Worm (Caenorhabditis elegans) whole organism, late embryonic: ENCODE measurements around the gene cyp-35B1.

ENCODE experiments used
- C08G9.2 ChIP-seq: sonication (generic microtip); optimal IDR thresholded peaks from 2 replicates; lab custom pipeline; 2016; ENCODE audit warnings: mild to moderate bottlenecking, missing genetic modification characterization, moderate library complexity, missing compliant biosample characterization
- K02D7.2 ChIP-seq: sonication (generic microtip); optimal IDR thresholded peaks from 2 replicates; lab custom pipeline; 2017; ENCODE audit warnings: mild to moderate bottlenecking, missing genetic modification characterization, missing compliant biosample characterization
- K09A11.1 ChIP-seq: sonication (generic microtip); optimal IDR thresholded peaks from 2 replicates; lab custom pipeline; 2017; ENCODE audit warnings: antibody characterized with exemption, mild to moderate bottlenecking, missing genetic modification characterization, missing compliant biosample characterization; ENCODE audit not compliant: insufficient read depth
- ahr-1 ChIP-seq: sonication (generic microtip); optimal IDR thresholded peaks from 2 replicates; lab custom pipeline; 2016; ENCODE audit warnings: missing genetic modification characterization, missing compliant biosample characterization
- ama-1 ChIP-seq: fragments of 150-350 bp; optimal IDR thresholded peaks from 2 replicates; lab custom pipeline; 2014
- ceh-14 ChIP-seq: sonication (generic microtip); optimal IDR thresholded peaks from 2 replicates; lab custom pipeline; 2016; ENCODE audit warnings: missing genotype, missing genetic modification characterization, missing compliant biosample characterization
- ceh-18 ChIP-seq: sonication (generic microtip); optimal IDR thresholded peaks from 2 replicates; lab custom pipeline; 2016; ENCODE audit warnings: missing genetic modification characterization, missing compliant biosample characterization
- ceh-19 ChIP-seq: fragments of 200-800 bp; sonication (Bioruptor generic); optimal IDR thresholded peaks from 2 replicates; lab custom pipeline; 2018; ENCODE audit warnings: mild to moderate bottlenecking, missing genetic modification characterization, missing compliant biosample characterization
- ceh-22 ChIP-seq: sonication (generic microtip); optimal IDR thresholded peaks from 2 replicates; lab custom pipeline; 2017; ENCODE audit warnings: missing biosample characterization, missing genetic modification characterization
- ceh-30 ChIP-seq: fragments of 150-350 bp; optimal IDR thresholded peaks from 2 replicates; lab custom pipeline; 2014; ENCODE audit warnings: missing biosample characterization, missing genetic modification characterization
- ceh-31 ChIP-seq: sonication (generic microtip); optimal IDR thresholded peaks from 2 replicates; lab custom pipeline; 2016; ENCODE audit warnings: missing genetic modification characterization, missing compliant biosample characterization
- ceh-45 ChIP-seq: fragments of 200-800 bp; sonication (Bioruptor generic); IDR thresholded peaks from 2 replicates; pipeline ENCODE4 v1.3.6; 2022; ENCODE audit warnings: missing genetic modification reagents, missing genetic modification characterization, missing compliant biosample characterization
- ceh-48 ChIP-seq: sonication (generic microtip); optimal IDR thresholded peaks from 2 replicates; lab custom pipeline; 2016; ENCODE audit warnings: missing genetic modification characterization, inconsistent platforms, missing compliant biosample characterization
- ceh-6 ChIP-seq: fragments of 200-800 bp; sonication (Bioruptor generic); optimal IDR thresholded peaks from 2 replicates; lab custom pipeline; 2018; ENCODE audit warnings: mild to moderate bottlenecking, missing genetic modification characterization, missing compliant biosample characterization
- che-1 ChIP-seq: sonication (generic microtip); optimal IDR thresholded peaks from 2 replicates; lab custom pipeline; 2016; ENCODE audit warnings: mild to moderate bottlenecking, missing genetic modification characterization, missing compliant biosample characterization
- elt-2 ChIP-seq: sonication (generic microtip); optimal IDR thresholded peaks from 2 replicates; lab custom pipeline; 2016; ENCODE audit warnings: missing genetic modification reagents, missing genetic modification characterization, missing compliant biosample characterization
- eyg-1 ChIP-seq: sonication (generic microtip); optimal IDR thresholded peaks from 2 replicates; lab custom pipeline; 2016; ENCODE audit warnings: missing genotype, missing genetic modification characterization, missing compliant biosample characterization
- fkh-10 ChIP-seq: fragments of 150-350 bp; optimal IDR thresholded peaks from 2 replicates; lab custom pipeline; 2014; ENCODE audit warnings: missing biosample characterization, missing genetic modification reagents, missing genetic modification characterization
- fkh-6 ChIP-seq: sonication (generic microtip); optimal IDR thresholded peaks from 2 replicates; lab custom pipeline; 2016; ENCODE audit warnings: missing genetic modification characterization, missing compliant biosample characterization
- hlh-30 ChIP-seq: sonication (generic microtip); optimal IDR thresholded peaks from 2 replicates; lab custom pipeline; 2017; ENCODE audit warnings: antibody characterized with exemption, missing genetic modification characterization, missing compliant biosample characterization; ENCODE audit not compliant: insufficient read depth
- hlh-8 ChIP-seq: sonication (generic microtip); optimal IDR thresholded peaks from 2 replicates; lab custom pipeline; 2016; ENCODE audit warnings: missing genotype, missing genetic modification characterization, missing compliant biosample characterization
- nfya-1 ChIP-seq: sonication (generic microtip); optimal IDR thresholded peaks from 2 replicates; lab custom pipeline; 2017; ENCODE audit warnings: missing genetic modification characterization, mild to moderate bottlenecking, missing compliant biosample characterization, antibody characterized with exemption, moderate library complexity
- nhr-11 ChIP-seq: fragments of 150-350 bp; optimal IDR thresholded peaks from 2 replicates; lab custom pipeline; 2014; ENCODE audit warnings: missing biosample characterization, missing genetic modification characterization
- pag-3 ChIP-seq: sonication (generic microtip); optimal IDR thresholded peaks from 2 replicates; lab custom pipeline; 2016; ENCODE audit warnings: missing compliant biosample characterization, missing genetic modification characterization, borderline replicate concordance
- pat-9 ChIP-seq: fragments of 200-800 bp; sonication (Bioruptor generic); optimal IDR thresholded peaks from 2 replicates; lab custom pipeline; 2018; ENCODE audit warnings: mild to moderate bottlenecking, missing genetic modification characterization, moderate library complexity, missing compliant biosample characterization
- pros-1 ChIP-seq: fragments of 150-350 bp; optimal IDR thresholded peaks from 2 replicates; lab custom pipeline; 2014; ENCODE audit warnings: missing biosample characterization, missing genetic modification reagents, missing genetic modification characterization
- rnt-1 ChIP-seq: sonication (generic microtip); optimal IDR thresholded peaks from 2 replicates; lab custom pipeline; 2016; ENCODE audit warnings: missing genetic modification characterization, missing compliant biosample characterization
- sdc-2 ChIP-seq: sonication (generic microtip); optimal IDR thresholded peaks from 2 replicates; lab custom pipeline; 2016; ENCODE audit warnings: missing genotype, missing genetic modification characterization, missing compliant biosample characterization
- sox-2 ChIP-seq: fragments of 200-800 bp; sonication (Bioruptor generic); IDR thresholded peaks from 2 replicates; pipeline ENCODE4 v1.3.6; 2022; ENCODE audit warnings: missing genetic modification reagents, missing genetic modification characterization, missing compliant biosample characterization
- sox-4 ChIP-seq: sonication (generic microtip); optimal IDR thresholded peaks from 2 replicates; lab custom pipeline; 2017; ENCODE audit warnings: mild to moderate bottlenecking, missing genetic modification characterization, inconsistent platforms, missing compliant biosample characterization
- tbx-2 ChIP-seq: sonication (generic microtip); optimal IDR thresholded peaks from 2 replicates; lab custom pipeline; 2016; ENCODE audit warnings: missing genetic modification characterization, missing compliant biosample characterization
- tbx-7 ChIP-seq: sonication (generic microtip); optimal IDR thresholded peaks from 2 replicates; lab custom pipeline; 2016; ENCODE audit warnings: missing genotype, missing genetic modification characterization, missing compliant biosample characterization
- unc-42 ChIP-seq: sonication (generic microtip); optimal IDR thresholded peaks from 2 replicates; lab custom pipeline; 2016; ENCODE audit warnings: missing genotype, missing genetic modification characterization, missing compliant biosample characterization
- unc-55 ChIP-seq: sonication (generic microtip); optimal IDR thresholded peaks from 2 replicates; lab custom pipeline; 2017; ENCODE audit warnings: missing biosample characterization, missing genetic modification reagents, missing genetic modification characterization
- ztf-16 ChIP-seq: sonication (generic microtip); optimal IDR thresholded peaks from 2 replicates; lab custom pipeline; 2017; ENCODE audit warnings: missing genetic modification characterization, missing compliant biosample characterization

The cyp-35B1 gene

DNA sequence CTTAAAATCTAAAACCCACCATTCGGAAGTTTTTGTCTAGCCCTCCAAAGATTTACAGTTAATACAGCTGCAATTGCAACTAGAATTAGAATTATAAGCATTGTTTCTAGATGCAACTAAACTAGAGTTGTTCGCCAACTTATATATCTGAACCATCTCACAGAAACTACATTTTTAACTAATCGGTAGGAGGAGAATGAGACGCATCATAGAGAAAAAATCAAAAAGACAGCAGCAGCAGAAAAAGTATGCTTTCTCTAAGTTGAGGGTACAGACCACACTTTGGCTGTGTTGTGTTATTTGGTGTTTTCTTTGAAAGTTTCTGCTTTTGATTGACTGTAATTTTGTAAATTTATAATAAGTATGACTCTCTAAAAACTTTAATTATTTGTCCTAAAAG lies 24.9 kb downstream of the cyp-35B1 start, which contains the start of gene cyp-34A7:
Gene cyp-34A7, minus strand, starts transcription at position 101 of the 400 bp plus-strand sequence.
- TF ChIP-seq ceh-30 (tag; lab: Kevin White, UChicago) = no peak
- TF ChIP-seq unc-42 (tag; lab: Kevin White, UChicago) = no peak
- no peak for TF ChIP-seq nfya-1

DNA sequence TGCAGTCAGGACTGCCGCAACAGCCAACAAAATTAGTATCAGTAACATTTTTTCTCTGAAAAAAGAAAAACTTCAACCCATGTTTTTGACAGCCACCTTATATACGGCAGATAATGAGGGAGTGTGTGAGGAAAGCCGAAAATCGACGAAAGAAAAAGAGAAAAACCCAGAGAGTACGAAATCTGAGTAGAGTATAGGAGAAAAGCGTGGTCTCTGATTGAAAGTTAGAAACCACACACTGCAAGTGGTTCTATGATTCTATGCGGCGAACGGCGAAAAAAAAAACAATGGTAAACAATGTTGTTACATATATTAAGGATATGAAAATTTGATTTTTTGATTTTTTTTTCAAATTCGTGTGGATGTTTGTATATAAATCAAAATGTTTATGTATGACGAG lies 28.9 kb downstream of the cyp-35B1 start, which contains the start of gene cyp-34A8:
Gene cyp-34A8, minus strand, starts transcription at position 62 of the 400 bp plus-strand sequence.
- TF ChIP-seq ceh-31 (tag; lab: Kevin White, UChicago) (no peak), pag-3 (tag; lab: Kevin White, UChicago) (no peak), hlh-30 (tag; lab: Kevin White, UChicago) (no peak), ceh-18 (tag; lab: Kevin White, UChicago) (no peak), nfya-1 (no peak), nhr-11 (tag; lab: Kevin White, UChicago) (no peak), sox-4 (no peak), sdc-2 (tag; lab: Kevin White, UChicago) (no peak), hlh-8 (tag; lab: Kevin White, UChicago) (no peak), fkh-6 (tag; lab: Kevin White, UChicago) (no peak), K02D7.2 (no peak), ceh-14 (no peak), eyg-1 (tag; lab: Kevin White, UChicago) (no peak), ceh-45 (GFP tag; lab: Robert Waterston, UW) (no peak)
- TF ChIP-seq, all 69 proteins: peak for 0

DNA sequence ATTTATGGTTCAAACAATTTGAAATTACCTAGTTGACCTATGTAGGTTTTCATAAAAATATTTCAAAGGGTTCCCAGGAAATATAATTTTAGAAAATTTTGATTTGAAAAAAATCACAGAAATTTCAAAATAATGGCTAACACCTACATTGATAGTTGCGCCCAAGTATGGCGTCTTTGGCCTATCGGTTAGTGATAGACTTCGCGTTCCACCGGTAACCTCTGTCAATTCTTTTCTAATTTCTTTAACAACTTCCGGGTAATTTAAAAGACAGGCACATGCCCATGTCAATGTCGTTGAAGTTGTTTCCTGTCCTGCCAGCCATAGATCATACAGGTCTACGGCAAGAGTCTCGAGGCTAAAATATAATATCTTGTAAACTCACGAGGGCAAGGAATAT lies 30.1 kb downstream of the cyp-35B1 start:
- TF ChIP-seq ceh-22 (tag; lab: Kevin White, UChicago) (no peak), ceh-30 (tag; lab: Kevin White, UChicago) (no peak), sdc-2 (tag; lab: Kevin White, UChicago) (no peak), eyg-1 (tag; lab: Kevin White, UChicago) (no peak), pros-1 (tag; lab: Kevin White, UChicago) (no peak), sox-2 (GFP tag; lab: Robert Waterston, UW) (no peak), ceh-6 (GFP tag; lab: Kevin White, UChicago) (no peak)

DNA sequence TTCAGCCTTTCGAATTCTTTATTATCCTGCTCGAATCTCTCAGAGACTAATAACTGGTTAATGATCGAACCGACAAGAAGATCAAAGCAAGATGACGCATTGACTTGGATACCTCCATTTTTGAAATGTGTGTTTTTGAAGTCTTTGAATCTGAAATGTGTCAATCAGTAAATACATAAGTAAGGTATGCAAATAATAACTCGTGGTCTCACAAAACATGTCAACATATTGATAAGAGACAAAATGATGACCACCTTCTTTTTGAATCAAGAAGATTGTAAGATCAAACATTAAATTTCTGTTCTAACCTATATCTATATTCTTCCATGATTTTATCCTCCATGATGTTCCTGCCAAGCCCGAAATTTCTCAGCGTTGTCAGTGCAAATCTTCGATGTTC lies 30.8 kb downstream of the cyp-35B1 start:
- TF ChIP-seq C08G9.2 (tag; lab: Kevin White, UChicago) (no peak), ceh-48 (tag; lab: Kevin White, UChicago) (no peak), tbx-2 (tag; lab: Kevin White, UChicago) (no peak), ceh-31 (tag; lab: Kevin White, UChicago) (no peak), rnt-1 (no peak), ahr-1 (tag; lab: Kevin White, UChicago) (no peak), sdc-2 (tag; lab: Kevin White, UChicago) (no peak), tbx-7 (no peak), ceh-19 (GFP tag; lab: Kevin White, UChicago) (no peak), ceh-45 (GFP tag; lab: Robert Waterston, UW) (no peak), K09A11.1 (tag; lab: Kevin White, UChicago) (no peak), fkh-10 (GFP tag; lab: Kevin White, UChicago) (no peak), hlh-8 (tag; lab: Kevin White, UChicago) (no peak), ztf-16 (tag; lab: Kevin White, UChicago) (no peak), che-1 (tag; lab: Kevin White, UChicago) (no peak), unc-55 (GFP tag; lab: Kevin White, UChicago) (no peak), ceh-6 (GFP tag; lab: Kevin White, UChicago) (no peak)

DNA sequence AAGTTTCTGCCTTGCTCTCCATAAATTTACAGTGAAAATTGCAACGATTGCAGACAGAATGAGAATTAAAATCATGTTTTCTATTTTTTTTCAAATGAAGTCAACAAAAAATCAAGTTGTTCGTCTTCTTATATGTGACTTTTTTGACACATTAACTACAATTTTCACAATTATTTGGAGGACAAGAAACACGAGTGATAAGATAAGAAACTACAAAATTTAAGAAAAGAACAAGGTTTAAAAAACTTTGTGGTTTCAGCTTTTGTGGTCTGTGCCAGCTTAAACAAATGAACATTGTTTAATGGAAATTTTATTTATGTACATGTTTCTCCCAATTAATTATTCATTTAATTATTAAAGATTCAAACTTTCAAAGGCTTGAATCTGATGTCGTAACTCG lies 31.6 kb downstream of the cyp-35B1 start, which contains the start of gene cyp-34A9:
Gene cyp-34A9, minus strand, starts transcription at position 131 of the 400 bp plus-strand sequence.
- TF ChIP-seq ama-1 = no peak
- no peak for TF ChIP-seq pat-9 (tag; lab: Kevin White, UChicago)
- TF ChIP-seq elt-2 (tag; lab: Kevin White, UChicago) = peak; percentile 2
